Fruit fly (Drosophila melanogaster) whole organism, embryonic: ENCODE data around the gene Snapin.
A peak's percentile ranks its signal among the peaks of the same experiment; 100 is the strongest.

ENCODE experiments used
- CG10543 ChIP-seq: fragments of 200-800 bp; sonication (Bioruptor generic); optimal IDR thresholded peaks from 3 replicates; lab custom pipeline; 2017; ENCODE audit warnings: missing biosample characterization, mild to moderate bottlenecking, missing genetic modification characterization, moderate library complexity
- CG10979 ChIP-seq: fragments of 200-800 bp; sonication (Bioruptor generic); optimal IDR thresholded peaks from 2 replicates; lab custom pipeline; 2018; ENCODE audit warnings: missing biosample characterization, mild to moderate bottlenecking, missing genetic modification characterization, moderate library complexity
- CG11504 ChIP-seq: fragments of 200-800 bp; sonication (Bioruptor generic); optimal IDR thresholded peaks from 3 replicates; lab custom pipeline; 2019; ENCODE audit warnings: missing biosample characterization, mild to moderate bottlenecking, missing genetic modification characterization, moderate library complexity
- CG12769 ChIP-seq: fragments of 200-800 bp; sonication (Bioruptor generic); optimal IDR thresholded peaks from 2 replicates; lab custom pipeline; 2019; ENCODE audit warnings: missing biosample characterization, mild to moderate bottlenecking, missing genetic modification characterization, moderate library complexity
- CG12942 ChIP-seq: fragments of 200-800 bp; sonication (Bioruptor generic); optimal IDR thresholded peaks from 3 replicates; lab custom pipeline; 2016; ENCODE audit warnings: missing biosample characterization, missing genetic modification characterization
- CG13123 ChIP-seq: fragments of 200-800 bp; sonication (Bioruptor generic); optimal IDR thresholded peaks from 2 replicates; lab custom pipeline; 2016; ENCODE audit warnings: missing biosample characterization, missing genetic modification characterization
- CG15601 ChIP-seq: fragments of 200-800 bp; sonication (Bioruptor generic); optimal IDR thresholded peaks from 3 replicates; lab custom pipeline; 2019; ENCODE audit warnings: missing biosample characterization, mild to moderate bottlenecking, missing genetic modification characterization, moderate library complexity
- CG18262 ChIP-seq: fragments of 200-800 bp; optimal IDR thresholded peaks from 3 replicates; lab custom pipeline; 2019; ENCODE audit warnings: missing biosample characterization, mild to moderate bottlenecking, missing genetic modification characterization, moderate library complexity
- CG3065 ChIP-seq: fragments of 200-800 bp; sonication (Bioruptor generic); optimal IDR thresholded peaks from 2 replicates; lab custom pipeline; 2016; ENCODE audit warnings: missing biosample characterization, missing genetic modification characterization
- CG32532 ChIP-seq: fragments of 200-800 bp; sonication (Bioruptor generic); IDR thresholded peaks from 2 replicates; pipeline ENCODE4 v1.3.6; 2022; ENCODE audit warnings: missing biosample characterization, missing genetic modification characterization
- CG34224 ChIP-seq: fragments of 200-800 bp; sonication (Bioruptor generic); IDR thresholded peaks from 3 replicates; pipeline ENCODE4 v1.3.6; 2022; ENCODE audit warnings: missing biosample characterization, missing genetic modification characterization; ENCODE audit not compliant: partially characterized antibody
- CG34376 ChIP-seq: fragments of 200-800 bp; sonication (Bioruptor generic); optimal IDR thresholded peaks from 2 replicates; lab custom pipeline; 2018; ENCODE audit warnings: missing biosample characterization, mild to moderate bottlenecking, missing genetic modification characterization
- CG42726 ChIP-seq: fragments of 200-800 bp; sonication (Bioruptor generic); IDR thresholded peaks from 2 replicates; pipeline ENCODE4 v1.3.6; 2022; ENCODE audit warnings: missing biosample characterization, missing genetic modification characterization; ENCODE audit not compliant: partially characterized antibody
- CG4360 ChIP-seq: fragments of 200-800 bp; sonication (Bioruptor generic); IDR thresholded peaks from 2 replicates; pipeline ENCODE4 v1.3.6; 2022; ENCODE audit warnings: missing biosample characterization, missing genetic modification characterization
- CG43689 ChIP-seq: fragments of 200-800 bp; sonication (Bioruptor generic); IDR thresholded peaks from 2 replicates; pipeline ENCODE4 v1.3.6; 2022; ENCODE audit warnings: missing biosample characterization, missing genetic modification characterization
- CG6765 ChIP-seq: fragments of 200-800 bp; sonication (Bioruptor generic); optimal IDR thresholded peaks from 3 replicates; lab custom pipeline; 2017; ENCODE audit warnings: missing biosample characterization, mild to moderate bottlenecking, missing genetic modification characterization
- CG6791 ChIP-seq: fragments of 200-800 bp; sonication (Bioruptor generic); IDR thresholded peaks from 3 replicates; pipeline ENCODE4 v1.3.6; 2022; ENCODE audit warnings: missing biosample characterization, missing genetic modification characterization; ENCODE audit not compliant: partially characterized antibody
- CG7786 ChIP-seq: fragments of 200-800 bp; sonication (Bioruptor generic); optimal IDR thresholded peaks from 2 replicates; lab custom pipeline; 2016; ENCODE audit warnings: missing biosample characterization, missing genetic modification characterization
- CG9609 ChIP-seq: fragments of 200-800 bp; sonication (Bioruptor generic); optimal IDR thresholded peaks from 3 replicates; lab custom pipeline; 2016; ENCODE audit warnings: missing biosample characterization, missing genetic modification characterization
- CG9797 ChIP-seq: fragments of 200-800 bp; sonication (Bioruptor generic); optimal IDR thresholded peaks from 3 replicates; lab custom pipeline; 2018; ENCODE audit warnings: missing biosample characterization, mild to moderate bottlenecking, missing genetic modification characterization
- Dbx ChIP-seq: fragments of 200-800 bp; sonication (Bioruptor generic); IDR thresholded peaks from 3 replicates; pipeline ENCODE4 v1.3.6; 2022; ENCODE audit warnings: missing biosample characterization, missing genetic modification characterization
- Dip3 ChIP-seq: fragments of 200-800 bp; sonication (Bioruptor generic); optimal IDR thresholded peaks from 3 replicates; lab custom pipeline; 2016; ENCODE audit warnings: missing biosample characterization, missing genetic modification characterization
- Doc3 ChIP-seq: fragments of 200-800 bp; sonication (Bioruptor generic); IDR thresholded peaks from 3 replicates; pipeline ENCODE4 v1.3.6; 2022; ENCODE audit warnings: missing biosample characterization, missing genetic modification characterization; ENCODE audit not compliant: partially characterized antibody
- Eip74EF ChIP-seq, 2 experiments: fragments of 200-800 bp in 1 of 2; fragments of >200 bp in 1 of 2; sonication (Bioruptor generic) in 1 of 2; optimal IDR thresholded peaks; 2 replicates each; lab custom pipeline; 2017 to 2019; ENCODE audit warnings: missing biosample characterization in 2 of 2, missing genetic modification characterization in 2 of 2, mild to moderate bottlenecking in 1 of 2, moderate library complexity in 1 of 2
- Jarid2 ChIP-seq: fragments of 200-800 bp; sonication (Bioruptor generic); optimal IDR thresholded peaks from 3 replicates; lab custom pipeline; 2017; ENCODE audit warnings: mild to moderate bottlenecking, missing biosample characterization, missing genetic modification reagents, missing genetic modification characterization
- MBD-R2 ChIP-seq: fragments of 200-800 bp; sonication (Bioruptor generic); IDR thresholded peaks from 2 replicates; pipeline ENCODE4 v1.3.6; 2022; ENCODE audit warnings: missing biosample characterization, missing genetic modification characterization
- Meics ChIP-seq: fragments of 200-800 bp; sonication (Bioruptor generic); optimal IDR thresholded peaks from 2 replicates; lab custom pipeline; 2017; ENCODE audit warnings: missing biosample characterization, mild to moderate bottlenecking, missing genetic modification characterization
- Neu2 ChIP-seq: fragments of 200-800 bp; sonication (Bioruptor generic); optimal IDR thresholded peaks from 3 replicates; lab custom pipeline; 2016; ENCODE audit warnings: missing biosample characterization, missing genetic modification characterization, borderline replicate concordance
- Nf-YB ChIP-seq: fragments of 200-800 bp; sonication (Bioruptor generic); optimal IDR thresholded peaks from 3 replicates; lab custom pipeline; 2019; ENCODE audit warnings: missing biosample characterization, mild to moderate bottlenecking, missing genetic modification characterization, moderate library complexity
- Pdp1 ChIP-seq, 2 experiments: fragments of 200-800 bp; sonication (Bioruptor generic); optimal IDR thresholded peaks; 3 replicates each; lab custom pipeline; 2016; ENCODE audit warnings: missing biosample characterization in 2 of 2, missing genetic modification characterization in 2 of 2, mild to moderate bottlenecking in 1 of 2, moderate library complexity in 1 of 2
- Six4 ChIP-seq: fragments of 200-800 bp; sonication (Bioruptor generic); optimal IDR thresholded peaks from 2 replicates; lab custom pipeline; 2016; ENCODE audit warnings: missing biosample characterization, missing genetic modification characterization
- Sry-δ ChIP-seq: fragments of 200-800 bp; sonication (Bioruptor generic); optimal IDR thresholded peaks from 2 replicates; lab custom pipeline; 2016; ENCODE audit warnings: missing biosample characterization, missing genetic modification characterization
- TFAM ChIP-seq: fragments of 200-800 bp; sonication (Bioruptor generic); optimal IDR thresholded peaks from 2 replicates; lab custom pipeline; 2017; ENCODE audit warnings: missing biosample characterization, missing genetic modification characterization, inconsistent platforms
- Usf ChIP-seq: fragments of 200-800 bp; sonication (Bioruptor generic); optimal IDR thresholded peaks from 2 replicates; lab custom pipeline; 2017; ENCODE audit warnings: missing genotype, missing biosample characterization, missing genetic modification characterization
- YL-1 ChIP-seq: fragments of 200-800 bp; sonication (Bioruptor generic); optimal IDR thresholded peaks from 3 replicates; lab custom pipeline; 2017; ENCODE audit warnings: missing biosample characterization, mild to moderate bottlenecking, missing genetic modification characterization
- cas ChIP-seq: fragments of 200-800 bp; sonication (Bioruptor generic); IDR thresholded peaks from 2 replicates; pipeline ENCODE4 v1.3.6; 2022; ENCODE audit warnings: missing biosample characterization, missing genetic modification characterization
- fd64A ChIP-seq: fragments of 200-800 bp; sonication (Bioruptor generic); optimal IDR thresholded peaks from 3 replicates; lab custom pipeline; 2018; ENCODE audit warnings: missing biosample characterization, mild to moderate bottlenecking, missing genetic modification characterization
- hth ChIP-seq: fragments of >200 bp; optimal IDR thresholded peaks from 2 replicates; lab custom pipeline; 2017; ENCODE audit warnings: inconsistent platforms
- jigr1 ChIP-seq: fragments of 200-800 bp; sonication (Bioruptor generic); IDR thresholded peaks from 3 replicates; pipeline ENCODE4 v1.3.6; 2022; ENCODE audit warnings: missing biosample characterization, missing genetic modification characterization
- jing ChIP-seq: fragments of 200-800 bp; sonication (Bioruptor generic); optimal IDR thresholded peaks from 2 replicates; lab custom pipeline; 2018; ENCODE audit warnings: missing biosample characterization, mild to moderate bottlenecking, missing genetic modification characterization
- kni ChIP-seq: fragments of 200-800 bp; sonication (Bioruptor generic); optimal IDR thresholded peaks from 3 replicates; lab custom pipeline; 2017; ENCODE audit warnings: mild to moderate bottlenecking, missing biosample characterization, missing genetic modification reagents, missing genetic modification characterization
- luna ChIP-seq: fragments of 200-800 bp; sonication (Bioruptor generic); optimal IDR thresholded peaks from 2 replicates; lab custom pipeline; 2016; ENCODE audit warnings: missing biosample characterization, missing genetic modification characterization
- mam ChIP-seq: fragments of 200-800 bp; sonication (Bioruptor generic); optimal IDR thresholded peaks from 3 replicates; lab custom pipeline; 2016; ENCODE audit warnings: missing biosample characterization, missing genetic modification characterization
- odd ChIP-seq: fragments of 200-800 bp; sonication (Bioruptor generic); optimal IDR thresholded peaks from 2 replicates; lab custom pipeline; 2017; ENCODE audit warnings: missing biosample characterization, mild to moderate bottlenecking, missing genetic modification characterization
- onecut ChIP-seq: fragments of 200-800 bp; sonication (Bioruptor generic); IDR thresholded peaks from 2 replicates; pipeline ENCODE4 v1.3.6; 2022; ENCODE audit warnings: missing biosample characterization, missing genetic modification characterization
- scrt ChIP-seq: fragments of 200-800 bp; sonication (Bioruptor generic); optimal IDR thresholded peaks from 2 replicates; lab custom pipeline; 2018; ENCODE audit warnings: missing biosample characterization, mild to moderate bottlenecking, missing genetic modification characterization, moderate library complexity
- seq ChIP-seq: fragments of 200-800 bp; sonication (Bioruptor generic); IDR thresholded peaks from 2 replicates; pipeline ENCODE4 v1.3.6; 2022; ENCODE audit warnings: missing biosample characterization, missing genetic modification characterization
- tup ChIP-seq: fragments of 200-800 bp; sonication (Bioruptor generic); optimal IDR thresholded peaks from 2 replicates; lab custom pipeline; 2016; ENCODE audit warnings: missing biosample characterization, mild to moderate bottlenecking, missing genetic modification characterization, moderate library complexity
- unpg ChIP-seq: fragments of 200-800 bp; sonication (Bioruptor generic); optimal IDR thresholded peaks from 3 replicates; lab custom pipeline; 2018; ENCODE audit warnings: missing biosample characterization, mild to moderate bottlenecking, missing genetic modification characterization, moderate library complexity
- vfl ChIP-seq: fragments of 200-800 bp; sonication (Bioruptor generic); optimal IDR thresholded peaks from 2 replicates; lab custom pipeline; 2016; ENCODE audit warnings: missing biosample characterization, missing genetic modification characterization

Snapin gene

dm6 chr2L:2808038-2808699 is 48.7 kb upstream of the Snapin start (continued):
- TF ChIP-seq kni (no peak), mam (GFP tag; lab: Kevin White, UChicago) (no peak), CG12769 (tag; lab: Kevin White, UChicago) (no peak), CG32532 (GFP tag; lab: Robert Waterston, UW) (peak; percentile 21; the same call in 1 of the 2 replicates), MBD-R2 (GFP tag; lab: Robert Waterston, UW) (no peak), CG4360 (GFP tag; lab: Robert Waterston, UW) (no peak), CG42726 (GFP tag; lab: Robert Waterston, UW) (no peak), CG34224 (GFP tag; lab: Robert Waterston, UW) (no peak), Dip3 (GFP tag; lab: Kevin White, UChicago) (no peak), Eip74EF (GFP tag; optimal IDR thresholded peaks at IDR 0.05; lab: Kevin White, UChicago) (no peak), cas (GFP tag; lab: Robert Waterston, UW) (no peak), CG3065 (GFP tag; lab: Kevin White, UChicago) (no peak), CG13123 (GFP tag; lab: Kevin White, UChicago) (no peak), CG11504 (tag; lab: Kevin White, UChicago) (no peak), Six4 (no peak), tup (GFP tag; lab: Kevin White, UChicago) (no peak), CG9797 (GFP tag; lab: Kevin White, UChicago) (no peak), CG18262 (no peak), luna (GFP tag; lab: Kevin White, UChicago) (no peak), CG10979 (tag; lab: Kevin White, UChicago) (no peak), CG43689 (no peak), CG10543 (peak; percentile 4), Neu2 (no peak), odd (GFP tag; lab: Kevin White, UChicago) (no peak), YL-1 (no peak), Doc3 (GFP tag; lab: Robert Waterston, UW) (no peak), Pdp1 (GFP tag; optimal IDR thresholded peaks at IDR 0.05; lab: Kevin White, UChicago) (peak in 1 of 2 experiments; percentile 33), Meics (GFP tag; lab: Kevin White, UChicago) (no peak), CG12942 (GFP tag; lab: Kevin White, UChicago) (no peak), CG6791 (GFP tag; lab: Robert Waterston, UW) (0 out of 3 replicates have a peak, but pooled peaks have one; percentile 25), CG9609 (GFP tag; lab: Kevin White, UChicago) (no peak), CG7786 (GFP tag; lab: Kevin White, UChicago) (no peak), onecut (no peak), jing (GFP tag; lab: Kevin White, UChicago) (peak; percentile 55), jigr1 (GFP tag; lab: Robert Waterston, UW) (no peak), fd64A (no peak), TFAM (GFP tag; lab: Kevin White, UChicago) (no peak), Usf (GFP tag; lab: Kevin White, UChicago) (no peak), Sry-δ (GFP tag; lab: Kevin White, UChicago) (no peak), Nf-YB (peak; percentile 44), CG6765 (GFP tag; lab: Kevin White, UChicago) (no peak), unpg (GFP tag; lab: Kevin White, UChicago) (no peak), hth (lab: Kevin White, UChicago) (no peak), CG34376 (GFP tag; lab: Kevin White, UChicago) (peak; percentile 42), seq (no peak), Dbx (GFP tag; lab: Robert Waterston, UW) (no peak), CG15601 (tag; lab: Kevin White, UChicago) (no peak), Jarid2 (GFP tag; lab: Kevin White, UChicago) (peak; percentile 56), vfl (GFP tag; lab: Kevin White, UChicago) (no peak), scrt (GFP tag; lab: Kevin White, UChicago) (no peak)
